Fruit fly (Drosophila melanogaster): ENCODE data around the gene hoe2.

The hoe2 gene

DNA sequence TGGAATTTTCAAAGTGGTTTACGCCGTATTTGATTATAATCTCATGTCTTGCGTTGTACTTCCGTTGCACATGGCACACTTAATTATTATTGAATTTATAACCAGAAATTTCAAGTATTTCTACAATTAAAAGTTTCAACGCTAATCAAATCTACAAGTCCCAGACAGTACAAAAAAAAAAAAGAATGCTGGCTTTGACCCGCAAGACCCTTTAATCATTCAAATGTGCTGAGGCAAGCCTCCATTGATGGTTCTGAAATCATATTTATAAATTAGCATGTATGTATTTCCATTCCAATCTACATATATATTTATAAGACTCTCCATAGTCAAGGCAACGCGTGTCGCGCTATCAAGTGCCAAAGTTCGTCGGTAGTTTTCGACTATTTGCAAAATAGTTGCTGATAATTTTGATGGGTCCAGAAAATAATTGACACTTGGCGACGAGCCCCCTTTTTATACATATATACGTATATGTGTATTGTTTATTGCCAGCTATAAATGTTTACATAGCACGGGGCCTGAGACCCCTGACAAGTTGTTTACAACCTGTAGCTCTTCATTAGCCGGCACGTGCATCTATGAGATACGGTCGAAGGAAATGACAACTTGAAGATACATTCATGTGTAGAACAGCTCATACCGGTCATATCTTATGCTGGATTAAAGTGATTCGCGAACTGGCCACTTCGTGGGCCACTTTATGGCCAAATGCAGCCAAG, 39.6 kb downstream of the hoe2 start:
- TF ChIP-seq CG7045 (GFP tag; optimal IDR thresholded peaks at IDR 0.05), result no peak
- TF ChIP-seq cic (GFP tag; optimal IDR thresholded peaks at IDR 0.05), result peak; percentile 61
- no peak for TF ChIP-seq Hr96 (GFP tag; optimal IDR thresholded peaks at IDR 0.05)
- peak; percentile 97 for TF ChIP-seq kay (GFP tag; ENCODE audit: borderline replicate concordance)
- no peak for TF ChIP-seq CG33017 (tag; optimal IDR thresholded peaks at IDR 0.05)
- TF ChIP-seq Mnt (GFP tag; optimal IDR thresholded peaks at IDR 0.05), result peak; percentile 48
- peak; percentile 32 for TF ChIP-seq CG12768 (GFP tag; optimal IDR thresholded peaks at IDR 0.05)
- peak; percentile 49 for TF ChIP-seq tj (GFP tag; optimal IDR thresholded peaks at IDR 0.05)
- no peak for TF ChIP-seq CG1620 (GFP tag; optimal IDR thresholded peaks at IDR 0.05)
- TF ChIP-seq CG5204 (GFP tag; optimal IDR thresholded peaks at IDR 0.05), result peak; percentile 14
- TF ChIP-seq ovo (GFP tag; optimal IDR thresholded peaks at IDR 0.05), result no peak
- TF ChIP-seq cnc (optimal IDR thresholded peaks at IDR 0.05), result no peak

dm6 chr2L:4895902-4896301, 40.3 kb downstream of the hoe2 start:
- no peak for TF ChIP-seq CG14711 (tag; optimal IDR thresholded peaks at IDR 0.05)
- no peak for TF ChIP-seq Crg-1 (GFP tag; optimal IDR thresholded peaks at IDR 0.05)
- TF ChIP-seq CG7045 (GFP tag; optimal IDR thresholded peaks at IDR 0.05), result no peak
- TF ChIP-seq cnc (optimal IDR thresholded peaks at IDR 0.05), result no peak
- TF ChIP-seq kay (GFP tag; ENCODE audit: borderline replicate concordance), result peak; percentile 83

dm6 chr2L:4893612-4894011, 42.6 kb downstream of the hoe2 start:
- TF ChIP-seq CG33017 (tag; optimal IDR thresholded peaks at IDR 0.05) (no peak), CG7101 (tag; optimal IDR thresholded peaks at IDR 0.05) (no peak), Mnt (GFP tag; optimal IDR thresholded peaks at IDR 0.05) (no peak), cic (GFP tag; optimal IDR thresholded peaks at IDR 0.05) (no peak)

- TF ChIP-seq Crg-1 (GFP tag; optimal IDR thresholded peaks at IDR 0.05), result peak; percentile 25
- peak; percentile 15 for TF ChIP-seq CG33017 (tag; optimal IDR thresholded peaks at IDR 0.05)
- no peak for TF ChIP-seq CG7045 (GFP tag; optimal IDR thresholded peaks at IDR 0.05)
- peak; percentile 3 for TF ChIP-seq Hr96 (GFP tag; optimal IDR thresholded peaks at IDR 0.05)
- TF ChIP-seq bab1 (GFP tag; optimal IDR thresholded peaks at IDR 0.05), result peak; percentile 17
- no peak for TF ChIP-seq kay (GFP tag; ENCODE audit: borderline replicate concordance)
- no peak for TF ChIP-seq pad (GFP tag; optimal IDR thresholded peaks at IDR 0.05)
- TF ChIP-seq CG14711 (tag; optimal IDR thresholded peaks at IDR 0.05), result no peak
- peak; percentile 66 for TF ChIP-seq cic (GFP tag; optimal IDR thresholded peaks at IDR 0.05)
- TF ChIP-seq CG12768 (GFP tag; optimal IDR thresholded peaks at IDR 0.05), result no peak
- no peak for TF ChIP-seq cnc (optimal IDR thresholded peaks at IDR 0.05)
- TF ChIP-seq CG7101 (tag; optimal IDR thresholded peaks at IDR 0.05), result peak; percentile 26
- TF ChIP-seq Mnt (GFP tag; optimal IDR thresholded peaks at IDR 0.05), result peak; percentile 63
Measured at dm6 chr2L:4891914-4892469, 44.3 kb downstream of the hoe2 start, which contains the start of gene CG3036. CG3036 (plus strand) TSS chr2L:4892112.

- no peak for TF ChIP-seq CG14711 (tag; optimal IDR thresholded peaks at IDR 0.05)
- TF ChIP-seq cnc (optimal IDR thresholded peaks at IDR 0.05), result no peak
- no peak for TF ChIP-seq cic (GFP tag; optimal IDR thresholded peaks at IDR 0.05)
- TF ChIP-seq tj (GFP tag; optimal IDR thresholded peaks at IDR 0.05), result peak; percentile 28
Measured at dm6 chr2L:4889451-4890045, 46.7 kb downstream of the hoe2 start, which contains the start of gene CG15625. CG15625 (plus strand) TSS chr2L:4889995.

DNA sequence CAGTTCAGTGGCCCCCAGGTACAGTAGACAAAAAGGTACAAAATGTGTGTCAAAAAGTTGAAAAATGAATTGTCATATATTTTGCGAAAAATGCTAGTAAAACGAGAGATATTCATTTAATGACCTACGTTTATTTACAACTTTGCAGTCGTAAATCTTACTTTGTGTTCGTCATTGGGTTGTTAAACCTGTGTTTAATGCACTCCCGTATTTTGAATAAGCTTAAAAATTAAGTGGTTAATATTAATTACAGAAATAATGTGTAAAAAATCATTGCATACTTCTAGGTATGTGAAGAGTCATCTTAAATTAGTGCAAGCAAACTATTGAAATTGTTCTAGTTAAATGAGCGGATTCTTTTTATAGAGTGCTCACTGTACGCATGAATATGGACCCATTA, 47.7 kb downstream of the hoe2 start:
- TF ChIP-seq CG14711 (tag; optimal IDR thresholded peaks at IDR 0.05) (no peak), CG5204 (GFP tag; optimal IDR thresholded peaks at IDR 0.05) (no peak), CG12768 (GFP tag; optimal IDR thresholded peaks at IDR 0.05) (no peak), ovo (GFP tag; optimal IDR thresholded peaks at IDR 0.05) (no peak), CG7101 (tag; optimal IDR thresholded peaks at IDR 0.05) (no peak), toe (GFP tag; optimal IDR thresholded peaks at IDR 0.05) (no peak), Hr96 (GFP tag; optimal IDR thresholded peaks at IDR 0.05) (no peak), Mnt (GFP tag; optimal IDR thresholded peaks at IDR 0.05) (no peak)

- TF ChIP-seq toe (GFP tag; optimal IDR thresholded peaks at IDR 0.05) (no peak), CG12768 (GFP tag; optimal IDR thresholded peaks at IDR 0.05) (peak; percentile 5), tj (GFP tag; optimal IDR thresholded peaks at IDR 0.05) (no peak), bab1 (GFP tag; optimal IDR thresholded peaks at IDR 0.05) (peak; percentile 4), CG14711 (tag; optimal IDR thresholded peaks at IDR 0.05) (peak; percentile 48), pad (GFP tag; optimal IDR thresholded peaks at IDR 0.05) (no peak), CG33017 (tag; optimal IDR thresholded peaks at IDR 0.05) (peak; percentile 42), Clk (GFP tag; optimal IDR thresholded peaks at IDR 0.05) (no peak), Crg-1 (GFP tag; optimal IDR thresholded peaks at IDR 0.05) (no peak), CG7101 (tag; optimal IDR thresholded peaks at IDR 0.05) (peak; percentile 19), CG7045 (GFP tag; optimal IDR thresholded peaks at IDR 0.05) (peak; percentile 6), CG11617 (GFP tag; optimal IDR thresholded peaks at IDR 0.05) (no peak)
Measured at dm6 chr2L:4887382-4888219, 48.6 kb downstream of the hoe2 start.
